Worm (Caenorhabditis elegans) whole organism, dauer: Measurements from ENCODE around the gene C08A9.3.
"Not testable (repeated sequence)": the region's sequence is repeated elsewhere in the genome, so short reads cannot be mapped to it uniquely, and the experiment has no call there.

Experiments used
- unc-62 ChIP-seq: sonication (generic microtip); optimal IDR thresholded peaks from 2 replicates; lab custom pipeline; 2017; ENCODE audit warnings: missing biosample characterization, missing genetic modification reagents, missing genetic modification characterization

C08A9.3 gene

ce11 chrX:17093199-17093598 lies at the start of gene C08A9.3:
TSS of gene C08A9.3 (minus strand) at chrX:17093299.
- no peak for TF ChIP-seq unc-62 (GFP tag; lab: Kevin White, UChicago)

ce11 chrX:17140447-17140846 lies 47.3 kb upstream of the C08A9.3 start:
- TF ChIP-seq unc-62 (GFP tag; lab: Kevin White, UChicago) = no peak

DNA sequence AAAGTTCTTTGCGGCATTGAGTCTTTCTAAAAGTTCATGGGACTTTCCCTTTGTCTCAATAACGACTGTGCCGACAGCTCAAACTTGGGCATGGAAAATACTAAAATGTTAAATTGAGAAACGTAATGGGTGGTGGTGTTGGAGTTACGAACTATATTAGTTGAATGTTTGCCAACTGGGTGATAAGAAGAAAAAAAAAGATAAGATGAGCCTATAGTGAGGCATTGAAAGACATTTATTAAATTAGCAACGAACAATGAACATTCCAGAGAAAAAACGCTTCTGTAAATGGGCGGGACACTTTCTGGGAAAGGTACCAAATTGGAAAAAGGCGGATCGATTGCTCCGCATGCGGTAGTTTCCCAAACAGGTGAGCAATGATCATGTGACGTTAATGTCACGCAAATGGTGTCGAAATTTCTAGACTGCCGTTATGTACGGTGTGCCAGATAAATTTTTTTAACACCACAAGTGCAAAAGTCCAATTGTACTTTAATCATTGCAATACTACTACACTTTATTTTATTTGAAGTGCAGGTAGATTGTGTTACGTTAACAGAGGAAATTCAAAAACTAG lies 46.2 kb upstream of the C08A9.3 start:
- TF ChIP-seq unc-62 (GFP tag; lab: Kevin White, UChicago) = no peak

ce11 chrX:17138060-17138557 lies 45.0 kb upstream of the C08A9.3 start, which contains the start of gene cnp-3:
TSS of gene cnp-3 (minus strand) at chrX:17138110.
- TF ChIP-seq unc-62 (GFP tag; lab: Kevin White, UChicago) = no peak

ce11 chrX:17135704-17136103 lies 42.6 kb upstream of the C08A9.3 start:
- TF ChIP-seq unc-62 (GFP tag; lab: Kevin White, UChicago) = no peak

DNA sequence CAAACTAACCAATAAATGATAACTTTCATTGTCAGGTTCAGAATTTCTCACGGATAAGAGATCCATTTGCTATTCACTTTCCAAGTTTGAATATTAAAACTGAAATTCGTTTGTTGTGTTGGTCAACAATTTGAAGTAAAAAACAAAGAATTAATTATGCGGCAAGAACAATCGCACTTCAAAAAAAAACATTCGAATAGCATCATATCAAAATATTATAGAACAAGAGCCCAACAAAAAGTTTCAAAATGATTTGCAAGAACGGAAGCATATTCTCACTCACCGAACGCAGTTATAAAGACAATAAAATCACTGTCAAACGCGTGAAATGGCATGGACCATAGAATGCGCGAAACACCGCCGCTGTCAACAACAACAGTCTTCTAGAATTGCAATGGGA lies 41.3 kb upstream of the C08A9.3 start, which contains the start of gene K09E3.7:
Gene K09E3.7, minus strand, starts transcription at position 101 of the 400 bp plus-strand sequence.
- TF ChIP-seq unc-62 (GFP tag; lab: Kevin White, UChicago) = no peak

- not testable (repeated sequence) for TF ChIP-seq unc-62 (GFP tag; lab: Kevin White, UChicago)
Observed at ce11 chrX:17117359-17117758, 24.3 kb upstream of the C08A9.3 start, which contains the start of gene K09E3.2. TSS of gene K09E3.2 (plus strand) at chrX:17117659.

DNA sequence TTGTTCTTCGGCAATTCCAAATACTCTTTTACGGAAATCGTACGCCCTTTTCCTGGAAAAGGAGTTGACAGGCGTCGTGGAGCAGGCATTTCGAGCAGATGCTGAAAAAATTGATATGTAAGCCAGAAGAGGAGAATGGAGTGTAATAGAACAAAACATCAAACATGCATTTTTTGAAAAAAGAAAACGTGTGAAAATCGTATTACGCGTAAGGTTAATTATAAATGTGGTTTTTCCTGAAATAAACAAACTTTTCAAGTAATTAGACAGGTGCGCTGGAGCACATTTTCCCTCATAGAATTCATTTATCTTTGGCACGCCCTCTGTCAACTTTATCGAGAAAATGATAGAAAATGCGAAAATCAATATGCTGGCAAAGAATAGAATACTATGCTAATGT lies 22.0 kb upstream of the C08A9.3 start, which contains the start of gene lido-6:
Gene lido-6, minus strand, starts transcription at position 101 of the 400 bp plus-strand sequence.
- no peak for TF ChIP-seq unc-62 (GFP tag; lab: Kevin White, UChicago)

- no peak for TF ChIP-seq unc-62 (GFP tag; lab: Kevin White, UChicago)
Observed at ce11 chrX:17110555-17110954, 17.5 kb upstream of the C08A9.3 start, which contains the start of gene lido-5. TSS of gene lido-5 (minus strand) at chrX:17110655.

DNA sequence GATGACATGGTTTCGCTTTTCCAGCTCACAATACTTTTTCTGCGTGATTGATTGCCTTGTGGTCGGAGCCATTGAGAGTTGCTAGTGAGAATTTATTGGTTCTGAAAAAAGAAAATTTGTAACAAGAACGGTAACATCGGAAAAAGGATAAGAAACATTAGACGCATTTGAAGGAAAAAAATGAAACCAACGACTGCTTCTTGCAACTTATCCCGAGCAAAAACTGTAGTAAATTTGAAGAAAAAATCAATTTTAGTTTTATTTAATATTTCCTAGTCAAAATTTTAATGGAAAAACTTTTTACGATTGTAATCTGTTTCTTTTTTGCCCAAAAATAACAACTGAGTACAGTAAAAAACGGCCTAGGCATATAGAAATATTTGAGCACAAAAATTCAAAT lies 14.6 kb upstream of the C08A9.3 start, which contains the start of gene lido-4:
Gene lido-4, minus strand, starts transcription at position 101 of the 400 bp plus-strand sequence.
- no peak for TF ChIP-seq unc-62 (GFP tag; lab: Kevin White, UChicago)

DNA sequence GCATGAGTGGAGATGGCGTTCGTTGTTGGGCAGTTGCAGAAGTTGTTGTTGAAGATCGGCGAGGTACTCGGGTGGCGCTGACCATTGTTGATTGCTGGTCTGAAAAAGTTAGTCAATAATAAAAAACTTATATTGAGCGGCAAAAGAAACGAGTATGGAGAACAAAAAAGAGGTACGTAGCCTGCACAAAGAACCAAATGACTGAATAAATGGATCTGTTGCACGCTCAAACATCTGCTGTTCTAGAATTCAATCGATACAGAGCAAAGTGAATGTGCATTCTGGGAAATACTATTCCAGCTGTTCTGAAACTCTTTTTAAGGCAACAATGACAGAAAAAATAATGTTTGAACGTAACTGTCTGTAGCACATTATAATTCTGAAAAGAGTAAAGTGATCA lies 7.6 kb upstream of the C08A9.3 start, which contains the start of gene lido-2:
Gene lido-2, minus strand, starts transcription at position 101 of the 400 bp plus-strand sequence.
- no peak for TF ChIP-seq unc-62 (GFP tag; lab: Kevin White, UChicago)

- no peak for TF ChIP-seq unc-62 (GFP tag; lab: Kevin White, UChicago)
Observed at ce11 chrX:17096508-17097234, 3.6 kb upstream of the C08A9.3 start, which contains the start of gene lido-1. TSS of gene lido-1 (minus strand) at chrX:17096558.

DNA sequence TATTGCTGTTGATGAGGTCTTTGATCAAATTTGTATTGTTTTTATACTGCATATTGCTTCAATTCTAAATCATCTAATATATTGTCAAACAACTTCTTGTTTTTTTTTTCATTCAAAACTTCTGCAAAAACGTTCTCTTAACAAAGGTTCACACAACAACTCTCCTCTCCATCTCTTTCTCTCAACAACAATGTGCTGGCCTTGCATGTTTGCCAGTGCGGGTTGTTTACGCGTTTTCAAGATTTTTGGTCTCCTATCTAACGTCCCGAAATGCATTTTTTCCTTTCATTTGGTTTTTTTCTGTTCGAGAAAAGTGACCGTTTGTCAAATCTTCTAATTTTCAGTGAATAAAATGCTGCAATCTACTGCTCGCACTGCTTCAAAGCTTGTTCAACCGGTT lies 683 bp downstream of the C08A9.3 start, which contains the start of gene sod-3:
Gene sod-3, plus strand, starts transcription at position 338 of the 400 bp plus-strand sequence.
- TF ChIP-seq unc-62 (GFP tag; lab: Kevin White, UChicago) = no peak

DNA sequence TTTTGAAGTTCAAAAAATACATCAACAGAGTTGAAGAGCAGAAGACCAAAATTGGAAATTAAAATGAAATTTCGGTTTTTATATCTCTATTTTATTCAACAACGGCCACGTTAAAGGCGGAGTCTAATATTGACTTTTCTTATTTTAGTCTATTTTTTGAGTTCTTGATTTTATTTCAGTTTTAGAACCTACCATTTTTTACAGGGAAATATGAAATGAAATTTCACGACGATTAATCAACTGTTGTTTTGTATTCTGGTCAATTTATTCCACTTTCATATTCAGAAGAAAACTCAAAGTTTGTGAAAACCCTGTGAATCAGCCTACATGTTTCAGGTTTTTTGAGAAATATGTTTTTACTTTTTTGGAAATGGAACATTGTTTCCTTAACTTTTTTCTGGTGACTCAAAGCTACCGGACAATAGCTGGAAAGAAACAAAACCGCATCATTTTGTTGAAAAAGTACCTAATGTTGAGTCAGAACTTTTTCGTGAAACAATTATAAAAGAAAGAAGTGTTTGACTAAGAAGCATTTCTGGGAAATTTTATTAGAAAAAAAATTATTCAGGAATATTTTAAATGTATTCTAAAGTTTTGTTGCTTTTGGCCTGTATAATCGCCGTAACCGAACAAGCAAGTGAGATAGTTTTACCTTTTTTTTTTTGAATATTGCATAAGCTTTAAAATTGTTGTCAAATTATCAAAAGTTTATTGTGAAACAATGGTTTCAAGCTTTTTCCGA lies 12.3 kb downstream of the C08A9.3 start, which contains the start of the genes irld-23 and C08A9.10:
Gene irld-23, minus strand, starts transcription at position 51 of the 742 bp plus-strand sequence.
Gene C08A9.10, plus strand, starts transcription at position 545 of the 742 bp plus-strand sequence.
- no peak for TF ChIP-seq unc-62 (GFP tag; lab: Kevin White, UChicago)

- no peak for TF ChIP-seq unc-62 (GFP tag; lab: Kevin White, UChicago)
Observed at ce11 chrX:17072088-17072487, 21.0 kb downstream of the C08A9.3 start, which contains the start of gene C30G4.4. TSS of gene C30G4.4 (minus strand) at chrX:17072188.
